In the genomic region with DNA sequence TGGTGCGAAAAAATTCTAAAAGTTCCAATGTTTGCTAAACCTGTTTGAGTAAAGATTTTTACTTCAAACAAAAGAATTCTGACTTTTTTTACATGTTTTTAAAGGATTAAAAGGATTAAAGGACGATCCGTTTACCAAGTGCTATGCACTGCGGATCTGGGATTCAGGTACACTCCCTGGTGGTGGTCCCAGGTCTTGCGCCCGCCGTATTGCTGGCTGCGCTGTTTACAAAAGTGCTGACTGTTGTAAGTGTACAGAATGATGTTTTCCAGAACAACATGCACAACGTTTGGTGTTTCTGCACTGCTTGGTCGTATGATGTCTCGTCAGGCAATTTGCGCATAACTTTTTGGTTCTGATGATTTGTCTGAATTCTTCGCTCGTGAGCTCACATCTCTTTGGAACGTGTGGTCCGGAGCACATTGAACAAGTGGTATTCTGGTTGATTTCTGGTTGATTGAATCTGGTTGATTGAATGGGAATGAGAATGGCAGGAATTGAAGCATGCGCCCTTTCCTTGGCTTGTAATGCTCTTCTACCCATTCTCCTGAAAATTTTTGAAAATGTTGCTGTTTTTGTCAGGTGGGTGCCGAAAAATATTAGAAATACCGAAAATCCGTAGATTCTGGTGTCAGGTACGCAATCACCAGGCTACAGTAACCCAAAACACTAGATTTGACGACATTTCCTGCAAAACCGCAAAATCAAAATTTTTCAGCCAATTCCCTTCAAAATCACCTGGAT, we compare ENCODE assay signal across 6 worm cellular contexts.
A peak's percentile ranks its signal among the peaks of the same experiment; 100 is the strongest.
TF ChIP-seq lines count a peak whose summit lies in the region.

No protein-coding gene starts in this region.

TF ChIP-seq in whole organism, L1 larva, 84 proteins besides CTCF, POLR2A, EP300 and RAD21:
- TF ChIP-seq nhr-19 (GFP tag; conservative IDR thresholded peaks at IDR 0.05; lab: Robert Waterston, UW) (0 out of 2 replicates have a peak, but pooled peaks have one; percentile 2), ztf-11 (tag; optimal IDR thresholded peaks at IDR 0.05; lab: Kevin White, UChicago) (no peak), efl-3 (GFP tag; optimal IDR thresholded peaks at IDR 0.05; lab: Kevin White, UChicago) (no peak), ets-5 (GFP tag; IDR thresholded peaks at IDR 0.05; lab: Robert Waterston, UW) (0 out of 2 replicates have a peak, but pooled peaks have one; percentile 44)

TF ChIP-seq in whole organism, L4 larva, 104 proteins besides CTCF, POLR2A, EP300 and RAD21 (continues in another document):
- TF ChIP-seq sdz-12 (GFP tag; optimal IDR thresholded peaks at IDR 0.05; lab: Kevin White, UChicago) (no peak), ceh-44 (GFP tag; IDR thresholded peaks at IDR 0.05; lab: Robert Waterston, UW) (no peak), hmg-1.1 (GFP tag; IDR thresholded peaks at IDR 0.05; lab: Robert Waterston, UW) (no peak), nhr-111 (GFP tag; optimal IDR thresholded peaks at IDR 0.05; lab: Kevin White, UChicago) (no peak), nhr-11 (tag; optimal IDR thresholded peaks at IDR 0.05; lab: Kevin White, UChicago) (no peak), F44E2.7 (GFP tag; IDR thresholded peaks at IDR 0.05; lab: Robert Waterston, UW) (0 out of 2 replicates have a peak, but pooled peaks have one; percentile 2), Y105C5A.15 (GFP tag; IDR thresholded peaks at IDR 0.05; lab: Robert Waterston, UW) (0 out of 2 replicates have a peak, but pooled peaks have one; percentile 38), daf-19 (GFP tag; conservative IDR thresholded peaks at IDR 0.05; lab: Robert Waterston, UW) (no peak), ceh-82 (tag; optimal IDR thresholded peaks at IDR 0.05; lab: Kevin White, UChicago) (no peak), mdl-1 (tag; optimal IDR thresholded peaks at IDR 0.05; lab: Kevin White, UChicago) (no peak), nhr-6 (tag; optimal IDR thresholded peaks at IDR 0.05; lab: Kevin White, UChicago) (no peak), attf-4 (tag; optimal IDR thresholded peaks at IDR 0.05; lab: Kevin White, UChicago) (no peak), mep-1 (tag; optimal IDR thresholded peaks at IDR 0.05; lab: Kevin White, UChicago) (no peak), spr-3 (GFP tag; optimal IDR thresholded peaks at IDR 0.05; lab: Kevin White, UChicago) (no peak), daf-8 (GFP tag; IDR thresholded peaks at IDR 0.05; lab: Robert Waterston, UW) (no peak), php-3 (GFP tag; IDR thresholded peaks at IDR 0.05; lab: Robert Waterston, UW) (no peak)

TF ChIP-seq in whole organism, early embryonic, 17 proteins besides CTCF, POLR2A, EP300 and RAD21:
- TF ChIP-seq flt-1 (GFP tag; IDR thresholded peaks at IDR 0.05; lab: Robert Waterston, UW) (peak; percentile 35; the same call in 1 of the 2 replicates), tbx-11 (GFP tag; IDR thresholded peaks at IDR 0.05; lab: Robert Waterston, UW) (peak; percentile 65; the same call in 1 of the 2 replicates), ama-1 (optimal IDR thresholded peaks at IDR 0.05; lab: Kevin White, UChicago) (no peak), ceh-36 (tag; optimal IDR thresholded peaks at IDR 0.05; lab: Kevin White, UChicago) (peak; percentile 22)

TF ChIP-seq in whole organism, late embryonic, 69 proteins besides CTCF, POLR2A, EP300 and RAD21:
- peak; percentile 18 for TF ChIP-seq fkh-10 (GFP tag; optimal IDR thresholded peaks at IDR 0.05; lab: Kevin White, UChicago)
- no peak for TF ChIP-seq T23F11.4 (GFP tag; optimal IDR thresholded peaks at IDR 0.05; lab: Kevin White, UChicago)
- TF ChIP-seq ceh-30 (tag; optimal IDR thresholded peaks at IDR 0.05; lab: Kevin White, UChicago): no peak
- no peak for TF ChIP-seq hlh-30 (tag; optimal IDR thresholded peaks at IDR 0.05; lab: Kevin White, UChicago; ENCODE audit: insufficient read depth)
- no peak for TF ChIP-seq ceh-48 (tag; optimal IDR thresholded peaks at IDR 0.05; lab: Kevin White, UChicago)
- no peak for TF ChIP-seq gmeb-2 (tag; optimal IDR thresholded peaks at IDR 0.05; lab: Kevin White, UChicago)
- no peak for TF ChIP-seq elt-4 (tag; optimal IDR thresholded peaks at IDR 0.05; lab: Kevin White, UChicago)
- TF ChIP-seq nfya-1 (tag; optimal IDR thresholded peaks at IDR 0.05; lab: Kevin White, UChicago): no peak
- no peak for TF ChIP-seq ceh-19 (GFP tag; optimal IDR thresholded peaks at IDR 0.05; lab: Kevin White, UChicago)
- no peak for TF ChIP-seq sox-4 (tag; optimal IDR thresholded peaks at IDR 0.05; lab: Kevin White, UChicago)
- TF ChIP-seq sox-2 (GFP tag; IDR thresholded peaks at IDR 0.05; lab: Robert Waterston, UW): no peak
- peak; percentile 70 for TF ChIP-seq dmd-4 (tag; optimal IDR thresholded peaks at IDR 0.05; lab: Kevin White, UChicago; ENCODE audit: borderline replicate concordance)
- TF ChIP-seq zip-5 (tag; optimal IDR thresholded peaks at IDR 0.05; lab: Kevin White, UChicago): no peak
- no peak for TF ChIP-seq C38D4.7 (GFP tag; optimal IDR thresholded peaks at IDR 0.05; lab: Kevin White, UChicago)
- TF ChIP-seq pha-2 (tag; optimal IDR thresholded peaks at IDR 0.05; lab: Kevin White, UChicago): no peak
- TF ChIP-seq F13H6.1 (tag; optimal IDR thresholded peaks at IDR 0.05; lab: Kevin White, UChicago): no peak
- TF ChIP-seq dve-1 (tag; optimal IDR thresholded peaks at IDR 0.05; lab: Kevin White, UChicago): no peak
- TF ChIP-seq ceh-2 (tag; optimal IDR thresholded peaks at IDR 0.05; lab: Kevin White, UChicago): no peak

TF ChIP-seq in whole organism, midembryonic, 9 proteins besides CTCF, POLR2A, EP300 and RAD21:
- TF ChIP-seq med-1 (GFP tag; optimal IDR thresholded peaks at IDR 0.05; lab: Kevin White, UChicago; ENCODE audit: insufficient read depth) (no peak), ztf-29 (GFP tag; IDR thresholded peaks at IDR 0.05; lab: Robert Waterston, UW) (no peak), klf-2 (GFP tag; conservative IDR thresholded peaks at IDR 0.05; lab: Robert Waterston, UW) (no peak), flt-1 (GFP tag; IDR thresholded peaks at IDR 0.05; lab: Robert Waterston, UW) (no peak), ztf-23 (GFP tag; IDR thresholded peaks at IDR 0.05; lab: Robert Waterston, UW) (no peak), T22C8.4 (GFP tag; IDR thresholded peaks at IDR 0.05; lab: Robert Waterston, UW) (peak; percentile 49; the same call in 1 of the 2 replicates), cog-1 (tag; optimal IDR thresholded peaks at IDR 0.05; lab: Kevin White, UChicago) (no peak), tab-1 (GFP tag; IDR thresholded peaks at IDR 0.05; lab: Robert Waterston, UW) (peak; percentile 57; the same call in 1 of the 2 replicates), ref-1 (GFP tag; conservative IDR thresholded peaks at IDR 0.05; lab: Robert Waterston, UW) (no peak; the same call in none of the 2 replicates)
TF ChIP-seq in whole organism, midembryonic: peak in this region for 2.

TF ChIP-seq in whole organism, young adult, 124 proteins besides CTCF, POLR2A, EP300 and RAD21:
- TF ChIP-seq F33H1.4 (GFP tag; IDR thresholded peaks at IDR 0.05; lab: Robert Waterston, UW) (no peak), somi-1 (GFP tag; optimal IDR thresholded peaks at IDR 0.05; lab: Kevin White, UChicago) (peak; percentile 20), hlh-26 (GFP tag; conservative IDR thresholded peaks at IDR 0.05; lab: Robert Waterston, UW) (no peak), akir-1 (GFP tag; optimal IDR thresholded peaks at IDR 0.05; lab: Kevin White, UChicago) (no peak), Y67H2A.10 (GFP tag; conservative IDR thresholded peaks at IDR 0.05; lab: Robert Waterston, UW) (no peak), zfh-2 (GFP tag; conservative IDR thresholded peaks at IDR 0.05; lab: Robert Waterston, UW) (no peak), lag-1 (GFP tag; IDR thresholded peaks at IDR 0.05; lab: Robert Waterston, UW) (0 out of 2 replicates have a peak, but pooled peaks have one; percentile 39), ceh-79 (tag; optimal IDR thresholded peaks at IDR 0.05; lab: Kevin White, UChicago) (no peak), nhr-120 (GFP tag; IDR thresholded peaks at IDR 0.05; lab: Robert Waterston, UW) (0 out of 2 replicates have a peak, but pooled peaks have one; percentile 65), ceh-58 (GFP tag; IDR thresholded peaks at IDR 0.05; lab: Robert Waterston, UW) (peak; percentile 88), F37B4.10 (GFP tag; IDR thresholded peaks at IDR 0.05; lab: Robert Waterston, UW) (no peak), madf-6 (GFP tag; IDR thresholded peaks at IDR 0.05; lab: Robert Waterston, UW) (no peak), nfya-1 (tag; optimal IDR thresholded peaks at IDR 0.05; lab: Kevin White, UChicago; ENCODE audit: borderline replicate concordance, insufficient read depth) (peak; percentile 66), aptf-3 (GFP tag; IDR thresholded peaks at IDR 0.05; lab: Robert Waterston, UW) (peak; percentile 56; the same call in 1 of the 2 replicates), bed-1 (GFP tag; IDR thresholded peaks at IDR 0.05; lab: Robert Waterston, UW) (0 out of 2 replicates have a peak, but pooled peaks have one; percentile 37), Y53F4B.3 (GFP tag; IDR thresholded peaks at IDR 0.05; lab: Robert Waterston, UW) (no peak), mcd-1 (GFP tag; IDR thresholded peaks at IDR 0.05; lab: Robert Waterston, UW) (0 out of 2 replicates have a peak, but pooled peaks have one; percentile 35)
